Worm (Caenorhabditis elegans) whole organism, mixed stage, embryonic: ENCODE results near the gene gly-20.

Experiments
- blmp-1 ChIP-seq: fragments of 150-350 bp; optimal IDR thresholded peaks from 2 replicates; lab custom pipeline; 2014; ENCODE audit warnings: missing biosample characterization, missing genetic modification characterization
- drap-1 ChIP-seq: fragments of 200-800 bp; sonication (Bioruptor generic); optimal IDR thresholded peaks from 3 replicates; lab custom pipeline; 2018; ENCODE audit warnings: mild to moderate bottlenecking, missing genetic modification characterization, missing compliant biosample characterization
- mep-1 ChIP-seq: fragments of 150-350 bp; optimal IDR thresholded peaks from 2 replicates; lab custom pipeline; 2017; ENCODE audit warnings: missing biosample characterization, missing genetic modification reagents, missing genetic modification characterization, inconsistent platforms
- nhr-237 ChIP-seq: fragments of 150-350 bp; optimal IDR thresholded peaks from 2 replicates; lab custom pipeline; 2014; ENCODE audit warnings: missing biosample characterization, missing genetic modification characterization
- nhr-28 ChIP-seq: fragments of 150-350 bp; optimal IDR thresholded peaks from 2 replicates; lab custom pipeline; 2014; ENCODE audit warnings: missing biosample characterization, missing genetic modification characterization
- nhr-76 ChIP-seq: sonication (generic microtip); optimal IDR thresholded peaks from 2 replicates; lab custom pipeline; 2017; ENCODE audit warnings: missing biosample characterization, missing genetic modification characterization
- pha-4 ChIP-seq: fragments of 150-350 bp; optimal IDR thresholded peaks from 2 replicates; lab custom pipeline; 2018; ENCODE audit warnings: missing biosample characterization, missing genetic modification reagents, missing genetic modification characterization
- snpc-4 ChIP-seq: fragments of 150-350 bp; optimal IDR thresholded peaks from 2 replicates; lab custom pipeline; 2014; ENCODE audit warnings: missing biosample characterization, missing genetic modification characterization
- unc-39 ChIP-seq: fragments of 150-350 bp; optimal IDR thresholded peaks from 2 replicates; lab custom pipeline; 2014; ENCODE audit warnings: missing biosample characterization, missing genetic modification characterization
- unc-62 ChIP-seq: fragments of 150-350 bp; optimal IDR thresholded peaks from 2 replicates; lab custom pipeline; 2014; ENCODE audit warnings: missing biosample characterization, missing genetic modification reagents, missing genetic modification characterization

ce11 chrV:11312904-11313303 is 30.5 kb downstream of the gly-20 start:
- TF ChIP-seq pha-4 (tag; lab: Kevin White, UChicago) (no peak), unc-62 (GFP tag; lab: Kevin White, UChicago) (no peak), nhr-76 (tag; lab: Kevin White, UChicago) (no peak), blmp-1 (tag; lab: Kevin White, UChicago) (no peak), nhr-237 (tag; lab: Kevin White, UChicago) (no peak), unc-39 (tag; lab: Kevin White, UChicago) (no peak), snpc-4 (tag; lab: Kevin White, UChicago) (no peak), mep-1 (tag; lab: Kevin White, UChicago) (no peak), nhr-28 (tag; lab: Kevin White, UChicago) (no peak), drap-1 (no peak)
